Fruit fly (Drosophila melanogaster) whole organism, adult: ENCODE results near the gene Elp5.

ENCODE experiments used
- CG11617 ChIP-seq: fragments of 200-800 bp; sonication (Bioruptor generic); optimal IDR thresholded peaks from 2 replicates; lab custom pipeline; 2017; ENCODE audit warnings: mild to moderate bottlenecking, missing biosample characterization, missing genetic modification reagents, missing genetic modification characterization
- bab1 ChIP-seq: fragments of 200-800 bp; sonication (Bioruptor generic); optimal IDR thresholded peaks from 3 replicates; lab custom pipeline; 2019; ENCODE audit warnings: missing biosample characterization, mild to moderate bottlenecking, missing genetic modification characterization, moderate library complexity
- cnc ChIP-seq, 2 experiments: fragments of >200 bp; optimal IDR thresholded peaks; 2 replicates each; lab custom pipeline; 2017

- TF ChIP-seq cnc (optimal IDR thresholded peaks at IDR 0.05; lab: Kevin White, UChicago), result no peak
- peak; percentile 53 for TF ChIP-seq bab1 (GFP tag; lab: Kevin White, UChicago)
- no peak for TF ChIP-seq CG11617 (GFP tag; lab: Kevin White, UChicago)
Measured at dm6 chr3L:2261282-2261681, 4.0 kb downstream of the Elp5 start.
